Worm (Caenorhabditis elegans) whole organism, L4/young adult: ENCODE measurements around the gene str-76.
"Not testable (repeated sequence)": the region's sequence is repeated elsewhere in the genome, so short reads cannot be mapped to it uniquely, and the experiment has no call there.

ENCODE experiments used
- W03F9.2 ChIP-seq: fragments of 150-350 bp; optimal IDR thresholded peaks from 2 replicates; lab custom pipeline; 2014; ENCODE audit warnings: missing biosample characterization, missing genetic modification characterization
- him-1 ChIP-seq: sonication (generic microtip); optimal IDR thresholded peaks from 2 replicates; lab custom pipeline; 2016; ENCODE audit warnings: missing genotype, missing genetic modification reagents, missing genetic modification characterization, missing compliant biosample characterization

- not testable (repeated sequence) for TF ChIP-seq him-1, W03F9.2 (tag; lab: Kevin White, UChicago)
Measured at ce11 chrV:2561390-2561789, 46.0 kb upstream of the str-76 start, which contains the start of gene gst-10.
